Worm (Caenorhabditis elegans): ENCODE measurements around the gene lon-3.
A peak's percentile ranks its signal among the peaks of the same experiment; 100 is the strongest.

Gene lon-3

ce11 chrV:12190943-12191569 is 7.4 kb downstream of the lon-3 start, which contains the start of gene dpy-30 (continued):
- TF ChIP-seq somi-1 (GFP tag; optimal IDR thresholded peaks at IDR 0.05): no peak
- TF ChIP-seq pbrm-1 (GFP tag; IDR thresholded peaks at IDR 0.05): peak; percentile 44; the same call in 1 of the 2 replicates

ce11 chrV:12188830-12189229 is 9.6 kb downstream of the lon-3 start:
- TF ChIP-seq D2030.7 (GFP tag; IDR thresholded peaks at IDR 0.05): no peak
- no peak for TF ChIP-seq F39B2.1 (GFP tag; IDR thresholded peaks at IDR 0.05)
- no peak for TF ChIP-seq ceh-100 (GFP tag; IDR thresholded peaks at IDR 0.05)
- no peak for TF ChIP-seq bed-1 (GFP tag; IDR thresholded peaks at IDR 0.05)
- no peak for TF ChIP-seq lin-35 (GFP tag; optimal IDR thresholded peaks at IDR 0.05)
- no peak for TF ChIP-seq ztf-6 (GFP tag; IDR thresholded peaks at IDR 0.05)
- TF ChIP-seq ekl-4 (GFP tag; IDR thresholded peaks at IDR 0.05): no peak
- no peak for TF ChIP-seq F23B12.7 (tag; optimal IDR thresholded peaks at IDR 0.05; ENCODE audit: insufficient read depth)
- TF ChIP-seq dpl-1 (GFP tag; optimal IDR thresholded peaks at IDR 0.05): no peak
- no peak for TF ChIP-seq akir-1 (GFP tag; optimal IDR thresholded peaks at IDR 0.05)
- no peak for TF ChIP-seq B0336.3 (GFP tag; IDR thresholded peaks at IDR 0.05)
- no peak for TF ChIP-seq nfya-1 (tag; optimal IDR thresholded peaks at IDR 0.05; ENCODE audit: borderline replicate concordance, insufficient read depth)
- TF ChIP-seq Y79H2A.3 (GFP tag; conservative IDR thresholded peaks at IDR 0.05): no peak
- TF ChIP-seq attf-6 (GFP tag; IDR thresholded peaks at IDR 0.05): no peak

DNA sequence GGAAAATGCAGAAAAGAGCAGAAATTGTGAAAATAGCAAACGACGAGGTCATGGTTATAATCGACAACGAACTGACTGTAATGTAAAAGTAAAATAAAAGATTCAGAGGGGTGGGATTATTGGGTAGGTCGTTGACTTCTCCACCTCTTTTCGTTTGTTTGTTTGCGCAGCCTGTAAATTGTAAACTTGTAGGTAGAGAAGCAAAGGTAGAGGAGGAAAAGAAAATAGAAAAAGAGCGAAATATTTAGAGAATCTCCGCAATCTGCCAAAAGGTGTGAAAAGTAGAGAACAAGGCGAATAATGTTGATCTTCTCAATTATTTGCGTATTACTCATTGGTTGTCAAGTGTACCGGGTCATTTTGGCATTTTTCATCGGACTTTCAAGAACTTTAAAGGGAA is 11.1 kb downstream of the lon-3 start, which contains the start of gene ZK863.8:
ZK863.8 (minus strand) TSS at position 173 of the 400 bp plus-strand sequence.
- no peak for TF ChIP-seq nfya-2 (GFP tag; IDR thresholded peaks at IDR 0.05)
- TF ChIP-seq Y95B8A.8 (GFP tag; IDR thresholded peaks at IDR 0.05): no peak
- no peak for TF ChIP-seq ekl-4 (GFP tag; IDR thresholded peaks at IDR 0.05)
- no peak for TF ChIP-seq unc-62 (GFP tag; optimal IDR thresholded peaks at IDR 0.05)

ce11 chrV:12184308-12184999 is 14.0 kb downstream of the lon-3 start, which contains the start of gene srd-4:
srd-4 (plus strand) TSS chrV:12184949.
- TF ChIP-seq lin-54 (GFP tag; optimal IDR thresholded peaks at IDR 0.05) (peak; percentile 81), lin-35 (GFP tag; optimal IDR thresholded peaks at IDR 0.05) (peak in 1 of 3 experiments; percentile 55), attf-3 (GFP tag; conservative IDR thresholded peaks at IDR 0.05) (peak; percentile 90), mel-28 (tag; optimal IDR thresholded peaks at IDR 0.05; ENCODE audit: borderline replicate concordance) (no peak), efl-1 (GFP tag; optimal IDR thresholded peaks at IDR 0.05) (peak; percentile 47), madf-10 (tag; optimal IDR thresholded peaks at IDR 0.05) (no peak), ceh-100 (GFP tag; IDR thresholded peaks at IDR 0.05) (no peak), K11D2.4 (GFP tag; IDR thresholded peaks at IDR 0.05) (no peak), xnd-1 (tag; optimal IDR thresholded peaks at IDR 0.05) (no peak), nhr-27 (tag; optimal IDR thresholded peaks at IDR 0.05) (no peak), dpl-1 (GFP tag; optimal IDR thresholded peaks at IDR 0.05) (peak; percentile 34), F37B4.10 (GFP tag; IDR thresholded peaks at IDR 0.05) (no peak)

- TF ChIP-seq ceh-100 (GFP tag; IDR thresholded peaks at IDR 0.05): no peak
- no peak for TF ChIP-seq athp-1 (tag; optimal IDR thresholded peaks at IDR 0.05)
- TF ChIP-seq C17E4.6 (GFP tag; IDR thresholded peaks at IDR 0.05): no peak
Measured at ce11 chrV:12183854-12184253, 14.6 kb downstream of the lon-3 start, which contains the start of gene usip-1. usip-1 (minus strand) TSS chrV:12184194.

Measured in whole organism, young adult.